Worm (Caenorhabditis elegans): ENCODE results near the gene slc-17.4.

- TF ChIP-seq nhr-25 (tag; optimal IDR thresholded peaks at IDR 0.05), result no peak
- TF ChIP-seq elt-3 (tag; optimal IDR thresholded peaks at IDR 0.05), result no peak
- TF ChIP-seq unc-55 (GFP tag; optimal IDR thresholded peaks at IDR 0.05), result no peak
- TF ChIP-seq nhr-12 (tag; optimal IDR thresholded peaks at IDR 0.05), result no peak
- TF ChIP-seq snpc-4 (tag; optimal IDR thresholded peaks at IDR 0.05), result no peak
- no peak for TF ChIP-seq nhr-237 (tag; optimal IDR thresholded peaks at IDR 0.05)
- no peak for TF ChIP-seq nhr-6 (tag; optimal IDR thresholded peaks at IDR 0.05)
Observed at ce11 chrIV:17308211-17308610, 16.7 kb upstream of the slc-17.4 start, which contains the start of gene T28F3.9.
